Worm (Caenorhabditis elegans): ENCODE measurements around the gene snb-1.

snb-1 gene

DNA sequence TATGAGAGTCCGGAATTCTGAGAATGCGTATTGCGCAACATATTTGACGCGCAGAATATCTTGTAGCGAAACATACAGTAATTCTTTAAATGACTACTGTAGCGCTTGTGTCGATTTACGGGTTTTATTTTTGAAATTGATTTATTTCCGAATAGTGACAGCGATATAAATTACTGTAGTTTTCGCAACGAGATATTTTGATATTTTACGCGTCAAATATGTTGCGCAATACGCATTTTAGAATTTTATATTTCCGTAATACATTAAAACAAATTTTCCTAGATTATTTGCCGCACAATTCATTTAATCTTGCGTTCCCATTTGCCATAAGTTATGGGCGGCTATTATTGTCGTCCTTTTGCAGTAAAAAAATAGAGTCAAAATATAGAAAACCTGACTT is 49.1 kb upstream of the snb-1 start:
- TF ChIP-seq skn-1 (tag; optimal IDR thresholded peaks at IDR 0.05), result no peak
- TF ChIP-seq nhr-77 (tag; optimal IDR thresholded peaks at IDR 0.05), result no peak
- TF ChIP-seq lsy-12 (tag; optimal IDR thresholded peaks at IDR 0.05), result no peak
- no peak for TF ChIP-seq nhr-76 (tag; optimal IDR thresholded peaks at IDR 0.05)
- TF ChIP-seq unc-39 (tag; optimal IDR thresholded peaks at IDR 0.05), result no peak
- TF ChIP-seq mdl-1 (tag; optimal IDR thresholded peaks at IDR 0.05), result no peak
- TF ChIP-seq nfya-1 (tag; optimal IDR thresholded peaks at IDR 0.05; ENCODE audit: insufficient read depth), result no peak
- no peak for TF ChIP-seq snpc-4 (tag; optimal IDR thresholded peaks at IDR 0.05)
- TF ChIP-seq sea-2 (GFP tag; optimal IDR thresholded peaks at IDR 0.05), result no peak
- no peak for TF ChIP-seq egl-5 (tag; optimal IDR thresholded peaks at IDR 0.05)
- TF ChIP-seq nhr-43 (tag; optimal IDR thresholded peaks at IDR 0.05; ENCODE audit: poor library complexity, severe bottlenecking), result no peak
- no peak for TF ChIP-seq elt-3 (tag; optimal IDR thresholded peaks at IDR 0.05)
- TF ChIP-seq nhr-11 (tag; optimal IDR thresholded peaks at IDR 0.05), result no peak
- no peak for TF ChIP-seq pha-4 (tag; optimal IDR thresholded peaks at IDR 0.05)
- TF ChIP-seq nhr-25 (tag; optimal IDR thresholded peaks at IDR 0.05), result no peak
- TF ChIP-seq unc-62 (GFP tag; optimal IDR thresholded peaks at IDR 0.05), result no peak
- TF ChIP-seq ztf-11 (tag; optimal IDR thresholded peaks at IDR 0.05), result no peak

ce11 chrV:6704482-6704881 is 48.2 kb upstream of the snb-1 start:
- no peak for TF ChIP-seq unc-62 (GFP tag; optimal IDR thresholded peaks at IDR 0.05)
- TF ChIP-seq daf-12 (tag; optimal IDR thresholded peaks at IDR 0.05), result no peak
- TF ChIP-seq mml-1 (tag; optimal IDR thresholded peaks at IDR 0.05), result no peak
- no peak for TF ChIP-seq nhr-67 (tag; optimal IDR thresholded peaks at IDR 0.05)
- TF ChIP-seq nhr-77 (tag; optimal IDR thresholded peaks at IDR 0.05), result no peak
- no peak for TF ChIP-seq jun-1 (tag; optimal IDR thresholded peaks at IDR 0.05)
- no peak for TF ChIP-seq tbx-2 (tag; optimal IDR thresholded peaks at IDR 0.05)
- no peak for TF ChIP-seq ceh-28 (tag; optimal IDR thresholded peaks at IDR 0.05)
- TF ChIP-seq sea-2 (GFP tag; optimal IDR thresholded peaks at IDR 0.05), result no peak
- no peak for TF ChIP-seq fkh-2 (tag; optimal IDR thresholded peaks at IDR 0.05)
- TF ChIP-seq ztf-4 (tag; optimal IDR thresholded peaks at IDR 0.05), result no peak
- TF ChIP-seq fos-1 (tag; optimal IDR thresholded peaks at IDR 0.05), result no peak
- no peak for TF ChIP-seq ceh-16 (tag; optimal IDR thresholded peaks at IDR 0.05)
- TF ChIP-seq ceh-82 (tag; optimal IDR thresholded peaks at IDR 0.05), result no peak
- TF ChIP-seq pha-4 (tag; optimal IDR thresholded peaks at IDR 0.05), result no peak
- no peak for TF ChIP-seq egl-27 (tag; optimal IDR thresholded peaks at IDR 0.05)
- TF ChIP-seq skn-1 (tag; optimal IDR thresholded peaks at IDR 0.05), result no peak
- TF ChIP-seq nhr-28 (tag; optimal IDR thresholded peaks at IDR 0.05), result no peak
- no peak for TF ChIP-seq R02D3.7 (tag; optimal IDR thresholded peaks at IDR 0.05)
- no peak for TF ChIP-seq nhr-11 (tag; optimal IDR thresholded peaks at IDR 0.05)

DNA sequence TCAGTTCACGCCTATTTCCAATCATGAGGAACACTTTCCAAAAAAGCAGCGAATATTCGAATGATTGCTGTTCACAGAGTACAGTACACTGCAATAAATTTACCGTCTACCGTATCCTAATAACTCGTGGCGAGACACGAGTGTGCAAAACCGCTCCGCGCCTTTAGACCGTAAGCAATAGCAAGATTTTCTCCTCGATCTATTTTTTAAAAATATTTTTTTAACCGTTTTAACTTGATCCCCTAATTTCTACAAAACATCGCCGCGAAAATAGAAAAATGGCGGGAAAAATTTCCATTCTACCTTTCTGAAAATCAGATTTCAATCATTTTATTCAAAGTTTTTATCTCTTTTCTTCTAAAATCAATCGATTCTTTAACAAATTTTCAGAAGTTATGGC is 46.4 kb upstream of the snb-1 start, which contains the start of gene era-1:
Gene era-1, plus strand, starts transcription at position 366 of the 400 bp plus-strand sequence.
- TF ChIP-seq elt-2 (tag; optimal IDR thresholded peaks at IDR 0.05) (no peak), nhr-43 (tag; optimal IDR thresholded peaks at IDR 0.05; ENCODE audit: poor library complexity, severe bottlenecking) (no peak), zag-1 (tag; optimal IDR thresholded peaks at IDR 0.05) (no peak), nhr-25 (tag; optimal IDR thresholded peaks at IDR 0.05) (no peak), nhr-237 (tag; optimal IDR thresholded peaks at IDR 0.05) (no peak), mml-1 (tag; optimal IDR thresholded peaks at IDR 0.05) (no peak), aly-2 (tag; optimal IDR thresholded peaks at IDR 0.05) (no peak), R02D3.7 (tag; optimal IDR thresholded peaks at IDR 0.05) (no peak), skn-1 (tag; optimal IDR thresholded peaks at IDR 0.05) (no peak), hmg-11 (tag; optimal IDR thresholded peaks at IDR 0.05) (no peak), egl-5 (tag; optimal IDR thresholded peaks at IDR 0.05) (no peak), ceh-9 (tag; optimal IDR thresholded peaks at IDR 0.05) (no peak), nhr-67 (tag; optimal IDR thresholded peaks at IDR 0.05) (no peak), ceh-16 (tag; optimal IDR thresholded peaks at IDR 0.05) (no peak)

DNA sequence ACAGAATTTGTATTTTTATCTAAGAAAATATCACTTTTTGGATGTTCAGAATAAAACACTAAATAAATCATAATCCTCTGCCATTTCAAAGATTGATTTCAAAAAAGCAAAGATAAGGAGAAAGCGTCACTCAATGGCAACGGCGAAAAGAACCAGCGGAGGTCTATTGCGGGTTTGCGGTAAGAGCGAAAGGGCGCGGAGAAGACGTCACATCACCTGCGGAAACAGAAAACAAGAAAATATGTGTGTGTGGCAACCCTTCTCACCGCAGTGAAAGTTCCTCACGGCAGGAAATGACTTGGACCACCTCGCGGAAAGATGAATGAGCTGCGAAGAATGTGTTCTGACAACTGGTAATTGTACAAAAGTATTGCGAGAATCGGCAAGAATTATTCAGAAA is 43.5 kb upstream of the snb-1 start:
- TF ChIP-seq nfya-1 (tag; optimal IDR thresholded peaks at IDR 0.05; ENCODE audit: insufficient read depth), result no peak
- no peak for TF ChIP-seq lin-39 (tag; optimal IDR thresholded peaks at IDR 0.05)
- no peak for TF ChIP-seq elt-2 (tag; optimal IDR thresholded peaks at IDR 0.05)
- no peak for TF ChIP-seq fos-1 (tag; optimal IDR thresholded peaks at IDR 0.05)
- no peak for TF ChIP-seq ceh-16 (tag; optimal IDR thresholded peaks at IDR 0.05)

Data from whole organism, L3 larva.